Fruit fly (Drosophila melanogaster): ENCODE measurements around the gene Exo84.

Gene Exo84

dm6 chr3R:26017771-26018731 lies 34.0 kb downstream of the Exo84 start (continued):
- peak; percentile 36 for TF ChIP-seq kah (GFP tag; optimal IDR thresholded peaks at IDR 0.05)
- TF ChIP-seq aop (GFP tag; IDR thresholded peaks at IDR 0.05), result peak; percentile 74; the same call in 1 of the 2 replicates
- peak; percentile 43 for TF ChIP-seq run (tag; optimal IDR thresholded peaks at IDR 0.05)
- no peak for TF ChIP-seq CG2129 (GFP tag; IDR thresholded peaks at IDR 0.05; ENCODE audit: partially characterized antibody)
- no peak for TF ChIP-seq Sin3A (optimal IDR thresholded peaks at IDR 0.05)
- peak; percentile 24 for TF ChIP-seq Fer1 (GFP tag; optimal IDR thresholded peaks at IDR 0.05)
- TF ChIP-seq HLHmδ (GFP tag; optimal IDR thresholded peaks at IDR 0.05), result peak; percentile 93
- TF ChIP-seq Xrp1 (GFP tag; IDR thresholded peaks at IDR 0.05), result peak; percentile 92
- peak; percentile 99 for TF ChIP-seq CG33557 (GFP tag; optimal IDR thresholded peaks at IDR 0.05)
- peak; percentile 66 for TF ChIP-seq tap (tag; optimal IDR thresholded peaks at IDR 0.05)
- TF ChIP-seq Hr3 (GFP tag; optimal IDR thresholded peaks at IDR 0.05), result peak; percentile 72
- peak; percentile 86 for TF ChIP-seq CG2875 (GFP tag; optimal IDR thresholded peaks at IDR 0.05)
- TF ChIP-seq CrebB (tag; optimal IDR thresholded peaks at IDR 0.05), result peak; percentile 48
- TF ChIP-seq Dip3 (GFP tag; optimal IDR thresholded peaks at IDR 0.05), result no peak
- no peak for TF ChIP-seq grn (GFP tag; optimal IDR thresholded peaks at IDR 0.05)
- no peak for TF ChIP-seq CG12744 (GFP tag; optimal IDR thresholded peaks at IDR 0.05)
- TF ChIP-seq trem (tag; optimal IDR thresholded peaks at IDR 0.05), result peak; percentile 79
- TF ChIP-seq wor (GFP tag; IDR thresholded peaks at IDR 0.05), result peak; percentile 43; the same call in 1 of the 2 replicates
- TF ChIP-seq CG17802 (tag; optimal IDR thresholded peaks at IDR 0.05), result peak; percentile 10
- no peak for TF ChIP-seq HmgD (GFP tag; optimal IDR thresholded peaks at IDR 0.05)
- peak; percentile 52 for TF ChIP-seq CG14441 (GFP tag; IDR thresholded peaks at IDR 0.05)
- TF ChIP-seq CG11398 (GFP tag; optimal IDR thresholded peaks at IDR 0.05), result no peak
- TF ChIP-seq stwl (tag; optimal IDR thresholded peaks at IDR 0.05), result peak; percentile 62
- peak; percentile 75 for TF ChIP-seq sim (GFP tag; IDR thresholded peaks at IDR 0.05)
- TF ChIP-seq CG18619 (GFP tag; optimal IDR thresholded peaks at IDR 0.05), result peak; percentile 73
- TF ChIP-seq pb (GFP tag; optimal IDR thresholded peaks at IDR 0.05), result no peak
- TF ChIP-seq CG8944 (GFP tag; optimal IDR thresholded peaks at IDR 0.05), result no peak
- TF ChIP-seq maf-S (GFP tag; optimal IDR thresholded peaks at IDR 0.05), result no peak
- TF ChIP-seq CG8924 (tag; optimal IDR thresholded peaks at IDR 0.05), result peak; percentile 89
- peak; percentile 42; the same call in 1 of the 2 replicates for TF ChIP-seq sisA (GFP tag; IDR thresholded peaks at IDR 0.05)
- peak; percentile 50 for TF ChIP-seq Awh (GFP tag; IDR thresholded peaks at IDR 0.05)
- TF ChIP-seq CG3281 (GFP tag; optimal IDR thresholded peaks at IDR 0.05), result peak; percentile 37
- TF ChIP-seq Optix (GFP tag; IDR thresholded peaks at IDR 0.05), result no peak
- no peak for TF ChIP-seq CG1647 (GFP tag; optimal IDR thresholded peaks at IDR 0.05)
- TF ChIP-seq sens (GFP tag), result peak; percentile 89
- TF ChIP-seq BtbVII (GFP tag; optimal IDR thresholded peaks at IDR 0.05), result peak; percentile 23
- TF ChIP-seq lov (optimal IDR thresholded peaks at IDR 0.05), result no peak
- no peak for TF ChIP-seq lov (GFP tag; IDR thresholded peaks at IDR 0.05)
- TF ChIP-seq fd96Cb (tag; optimal IDR thresholded peaks at IDR 0.05), result peak; percentile 89
- TF ChIP-seq CG17385 (GFP tag; optimal IDR thresholded peaks at IDR 0.05), result peak; percentile 67
- TF ChIP-seq CG9437 (GFP tag; optimal IDR thresholded peaks at IDR 0.05), result peak; percentile 78
- no peak for TF ChIP-seq Dbx (GFP tag; IDR thresholded peaks at IDR 0.05)
- peak; percentile 99 for TF ChIP-seq CG15696 (tag; optimal IDR thresholded peaks at IDR 0.05)
- TF ChIP-seq CG2202 (tag; optimal IDR thresholded peaks at IDR 0.05), result peak; percentile 86
- TF ChIP-seq CG12659 (GFP tag; optimal IDR thresholded peaks at IDR 0.05), result peak; percentile 69
- TF ChIP-seq CG10431 (GFP tag; optimal IDR thresholded peaks at IDR 0.05), result peak; percentile 61
- TF ChIP-seq Oaz (GFP tag; IDR thresholded peaks at IDR 0.05), result no peak
- peak; percentile 22 for TF ChIP-seq NfI (GFP tag; optimal IDR thresholded peaks at IDR 0.05)
- peak; percentile 62 for TF ChIP-seq CG15479 (GFP tag; optimal IDR thresholded peaks at IDR 0.05)
- TF ChIP-seq CHES-1-like (GFP tag; optimal IDR thresholded peaks at IDR 0.05), result no peak

Measured in whole organism, embryonic.